Fruit fly (Drosophila melanogaster) whole organism, prepupa: ENCODE results near the gene DAAM.

Source experiments
- CG6276 ChIP-seq: fragments of 200-800 bp; sonication (Bioruptor generic); optimal IDR thresholded peaks from 2 replicates; lab custom pipeline; 2017; ENCODE audit warnings: missing biosample characterization, mild to moderate bottlenecking, missing genetic modification characterization
- CG6854 ChIP-seq: fragments of 200-800 bp; sonication (Bioruptor generic); optimal IDR thresholded peaks from 2 replicates; lab custom pipeline; 2017; ENCODE audit warnings: missing biosample characterization, mild to moderate bottlenecking, missing genetic modification characterization
- CG9139 ChIP-seq: fragments of 200-800 bp; sonication (Bioruptor generic); optimal IDR thresholded peaks from 3 replicates; lab custom pipeline; 2017; ENCODE audit warnings: missing biosample characterization, mild to moderate bottlenecking, missing genetic modification characterization
- Eip78C ChIP-seq: fragments of 200-800 bp; sonication (Bioruptor generic); peaks from one replicate; lab custom pipeline; 2016; ENCODE audit warnings: missing biosample characterization, missing genetic modification characterization
- Lpt ChIP-seq: fragments of 200-800 bp; sonication (Bioruptor generic); optimal IDR thresholded peaks from 3 replicates; lab custom pipeline; 2016; ENCODE audit warnings: missing biosample characterization, missing genetic modification characterization
- Smox ChIP-seq: fragments of 200-800 bp; sonication (Bioruptor generic); optimal IDR thresholded peaks from 3 replicates; lab custom pipeline; 2016; ENCODE audit warnings: missing biosample characterization, missing genetic modification characterization
- Sox14 ChIP-seq: fragments of 200-800 bp; sonication (Bioruptor generic); optimal IDR thresholded peaks from 3 replicates; lab custom pipeline; 2016; ENCODE audit warnings: missing biosample characterization, missing genetic modification characterization
- Sox15 ChIP-seq: fragments of 200-800 bp; sonication (Bioruptor generic); optimal IDR thresholded peaks from 3 replicates; lab custom pipeline; 2016; ENCODE audit warnings: missing biosample characterization, missing genetic modification characterization
- fd85E ChIP-seq: fragments of 200-800 bp; sonication (Bioruptor generic); optimal IDR thresholded peaks from 3 replicates; lab custom pipeline; 2016; ENCODE audit warnings: missing biosample characterization, missing genetic modification characterization
- lz ChIP-seq: fragments of 200-800 bp; sonication (Bioruptor generic); optimal IDR thresholded peaks from 3 replicates; lab custom pipeline; 2016; ENCODE audit warnings: missing biosample characterization, missing genetic modification characterization
- net ChIP-seq: fragments of 200-800 bp; sonication (Bioruptor generic); optimal IDR thresholded peaks from 3 replicates; lab custom pipeline; 2016; ENCODE audit warnings: missing biosample characterization, missing genetic modification characterization

- TF ChIP-seq net = no peak
- no peak for TF ChIP-seq lz
- no peak for TF ChIP-seq CG6854
- TF ChIP-seq CG6276 = no peak
- TF ChIP-seq CG9139 (GFP tag; lab: Kevin White, UChicago) = no peak
- no peak for TF ChIP-seq Sox14
- TF ChIP-seq fd85E (GFP tag; lab: Kevin White, UChicago) = no peak
- no peak for TF ChIP-seq Sox15 (GFP tag; lab: Kevin White, UChicago)
- no peak for TF ChIP-seq Smox (GFP tag; lab: Kevin White, UChicago)
- no peak for TF ChIP-seq Lpt (GFP tag; lab: Kevin White, UChicago)
- no peak for TF ChIP-seq Eip78C (GFP tag; lab: Kevin White, UChicago)
Observed at dm6 chrX:1264547-1264946, 57.6 kb downstream of the DAAM start.
